Fruit fly (Drosophila melanogaster): Measurements from ENCODE around the gene CG13786.

The CG13786 gene

DNA sequence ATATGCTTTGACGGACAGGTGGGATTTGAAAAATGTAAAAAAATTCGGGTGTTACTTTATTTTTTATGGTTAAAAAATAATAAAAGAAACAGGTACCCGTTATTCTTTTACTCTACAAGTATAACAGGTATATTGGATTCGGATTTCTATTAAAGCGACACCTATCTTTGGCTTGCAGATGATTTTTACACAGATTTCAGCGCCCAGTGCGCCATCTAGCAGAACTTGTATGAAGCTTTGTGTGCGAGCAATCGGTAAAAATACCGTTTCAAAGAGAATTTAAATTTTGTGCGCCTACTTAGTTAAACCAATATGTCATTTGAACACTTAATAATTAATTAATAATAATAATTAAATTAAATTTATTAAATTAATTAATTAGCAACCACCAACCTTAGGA is 5.3 kb upstream of the CG13786 start (continued):
- TF ChIP-seq CG3163 (GFP tag; optimal IDR thresholded peaks at IDR 0.05) (peak; percentile 9), CG8359 (GFP tag; optimal IDR thresholded peaks at IDR 0.05; ENCODE audit: borderline replicate concordance) (peak; percentile 5), ham (GFP tag; IDR thresholded peaks at IDR 0.05) (no peak), ERR (GFP tag; optimal IDR thresholded peaks at IDR 0.05) (no peak), CG7357 (GFP tag; IDR thresholded peaks at IDR 0.05) (no peak), CG9932 (GFP tag; IDR thresholded peaks at IDR 0.05) (peak; percentile 73), knrl (GFP tag; IDR thresholded peaks at IDR 0.05; ENCODE audit: partially characterized antibody) (peak; percentile 36; the same call in 1 of the 3 replicates), CG7928 (GFP tag; optimal IDR thresholded peaks at IDR 0.05) (no peak), CG14667 (GFP tag; IDR thresholded peaks at IDR 0.05) (no peak), fu2 (GFP tag; optimal IDR thresholded peaks at IDR 0.05) (peak; percentile 8), CG10543 (GFP tag; optimal IDR thresholded peaks at IDR 0.05) (no peak), her (GFP tag; optimal IDR thresholded peaks at IDR 0.05) (peak; percentile 44), sima (GFP tag; optimal IDR thresholded peaks at IDR 0.05) (no peak), CG17802 (tag; optimal IDR thresholded peaks at IDR 0.05) (peak; percentile 30), wek (GFP tag; optimal IDR thresholded peaks at IDR 0.05) (no peak), chm (GFP tag; IDR thresholded peaks at IDR 0.05) (no peak), cad (GFP tag; optimal IDR thresholded peaks at IDR 0.05) (no peak), h (optimal IDR thresholded peaks at IDR 0.05) (no peak), E2f1 (GFP tag; IDR thresholded peaks at IDR 0.05) (peak; percentile 39; the same call in 1 of the 2 replicates), ase (GFP tag; IDR thresholded peaks at IDR 0.05) (0 out of 3 replicates have a peak, but pooled peaks have one; percentile 23), CoRest (tag; optimal IDR thresholded peaks at IDR 0.05) (peak; percentile 47), Med (GFP tag) (peak; percentile 93), CG31224 (GFP tag; IDR thresholded peaks at IDR 0.05) (no peak), Ptx1 (GFP tag; IDR thresholded peaks at IDR 0.05) (peak; percentile 61; the same call in 1 of the 2 replicates), CG9817 (tag; optimal IDR thresholded peaks at IDR 0.05) (peak; percentile 62), CG9727 (GFP tag; optimal IDR thresholded peaks at IDR 0.05) (no peak), CG17361 (GFP tag; IDR thresholded peaks at IDR 0.05) (peak; percentile 54; the same call in 2 of the 3 replicates), CG15696 (tag; optimal IDR thresholded peaks at IDR 0.05) (peak; percentile 65), CG7987 (GFP tag; optimal IDR thresholded peaks at IDR 0.05) (peak; percentile 54), CG14014 (GFP tag; IDR thresholded peaks at IDR 0.05) (peak; percentile 57; the same call in 1 of the 2 replicates), CG11247 (GFP tag; IDR thresholded peaks at IDR 0.05) (0 out of 2 replicates have a peak, but pooled peaks have one; percentile 41), zf30C (GFP tag; optimal IDR thresholded peaks at IDR 0.05) (no peak), BtbVII (GFP tag; optimal IDR thresholded peaks at IDR 0.05) (peak; percentile 3), D19A (tag; optimal IDR thresholded peaks at IDR 0.05) (peak; percentile 39), stc (GFP tag; IDR thresholded peaks at IDR 0.05) (no peak), CG15479 (GFP tag; optimal IDR thresholded peaks at IDR 0.05) (no peak), CG7372 (GFP tag; IDR thresholded peaks at IDR 0.05) (peak; percentile 22; the same call in 1 of the 2 replicates), exex (tag; optimal IDR thresholded peaks at IDR 0.05) (no peak), CG34422 (GFP tag; IDR thresholded peaks at IDR 0.05) (no peak), CG2120 (GFP tag; optimal IDR thresholded peaks at IDR 0.05) (peak; percentile 50), Doc2 (GFP tag; IDR thresholded peaks at IDR 0.05) (no peak), CG5245 (GFP tag; optimal IDR thresholded peaks at IDR 0.05) (peak; percentile 78), CG14965 (GFP tag; optimal IDR thresholded peaks at IDR 0.05; ENCODE audit: borderline replicate concordance) (no peak), pan (optimal IDR thresholded peaks at IDR 0.05) (no peak), pan (GFP tag; optimal IDR thresholded peaks at IDR 0.05 in 1 of 2, IDR thresholded peaks at IDR 0.05 in 1 of 2) (peak in 1 of 2 experiments; percentile 58), org-1 (GFP tag; optimal IDR thresholded peaks at IDR 0.05) (no peak), Deaf1 (tag; optimal IDR thresholded peaks at IDR 0.05) (peak; percentile 5), hbn (GFP tag; IDR thresholded peaks at IDR 0.05; ENCODE audit: partially characterized antibody) (no peak), da (GFP tag; optimal IDR thresholded peaks at IDR 0.05) (peak; percentile 11), CG12155 (GFP tag; optimal IDR thresholded peaks at IDR 0.05) (peak; percentile 14), CG6254 (GFP tag; optimal IDR thresholded peaks at IDR 0.05) (no peak), NfI (GFP tag; optimal IDR thresholded peaks at IDR 0.05) (peak; percentile 71)
